Worm (Caenorhabditis elegans): Measurements from ENCODE around the gene pept-1.

pept-1 gene

ce11 chrX:6435812-6436211, 20.9 kb upstream of the pept-1 start:
- TF ChIP-seq nhr-25 (tag; optimal IDR thresholded peaks at IDR 0.05) (no peak), dmd-4 (tag; optimal IDR thresholded peaks at IDR 0.05) (no peak), blmp-1 (tag; optimal IDR thresholded peaks at IDR 0.05; ENCODE audit: insufficient read depth) (no peak), nhr-11 (tag; optimal IDR thresholded peaks at IDR 0.05) (no peak), gmeb-1 (tag; optimal IDR thresholded peaks at IDR 0.05) (no peak), nhr-129 (tag; optimal IDR thresholded peaks at IDR 0.05) (no peak), ztf-11 (tag; optimal IDR thresholded peaks at IDR 0.05) (no peak), C34F6.9 (tag; optimal IDR thresholded peaks at IDR 0.05) (no peak), nhr-23 (tag; optimal IDR thresholded peaks at IDR 0.05) (no peak), fos-1 (tag; optimal IDR thresholded peaks at IDR 0.05) (no peak), Y55F3AM.14 (GFP tag; optimal IDR thresholded peaks at IDR 0.05) (no peak), sma-9 (GFP tag; optimal IDR thresholded peaks at IDR 0.05) (no peak), sma-9 (tag; optimal IDR thresholded peaks at IDR 0.05) (no peak), nhr-237 (tag; optimal IDR thresholded peaks at IDR 0.05) (no peak)

- TF ChIP-seq snpc-4 (tag; optimal IDR thresholded peaks at IDR 0.05) (no peak), sem-4 (tag; optimal IDR thresholded peaks at IDR 0.05) (no peak), unc-55 (GFP tag; optimal IDR thresholded peaks at IDR 0.05) (no peak), nhr-6 (tag; optimal IDR thresholded peaks at IDR 0.05) (no peak), sma-3 (GFP tag; optimal IDR thresholded peaks at IDR 0.05) (no peak), ceh-16 (tag; optimal IDR thresholded peaks at IDR 0.05) (no peak), alr-1 (tag; optimal IDR thresholded peaks at IDR 0.05) (no peak), mbf-1 (tag; optimal IDR thresholded peaks at IDR 0.05) (no peak), dmd-4 (tag; optimal IDR thresholded peaks at IDR 0.05) (no peak), ceh-82 (tag; optimal IDR thresholded peaks at IDR 0.05) (no peak), nhr-11 (tag; optimal IDR thresholded peaks at IDR 0.05) (no peak), R02D3.7 (tag; optimal IDR thresholded peaks at IDR 0.05) (no peak), fos-1 (tag; optimal IDR thresholded peaks at IDR 0.05) (no peak), lsy-2 (tag; optimal IDR thresholded peaks at IDR 0.05) (no peak), sma-9 (GFP tag; optimal IDR thresholded peaks at IDR 0.05) (no peak), sma-9 (tag; optimal IDR thresholded peaks at IDR 0.05) (no peak), Y55F3AM.14 (GFP tag; optimal IDR thresholded peaks at IDR 0.05) (no peak), aly-2 (tag; optimal IDR thresholded peaks at IDR 0.05) (no peak), egl-27 (tag; optimal IDR thresholded peaks at IDR 0.05) (no peak), nhr-23 (tag; optimal IDR thresholded peaks at IDR 0.05) (no peak), lin-13 (GFP tag; optimal IDR thresholded peaks at IDR 0.05) (no peak)
These were observed 19.1 kb upstream of the pept-1 start, which contains the start of gene K10C2.8 for ce11 chrX:6437545-6437944. K10C2.8 (minus strand) TSS chrX:6437645.

- TF ChIP-seq nhr-129 (tag; optimal IDR thresholded peaks at IDR 0.05), result no peak
- TF ChIP-seq mdl-1 (tag; optimal IDR thresholded peaks at IDR 0.05), result no peak
- TF ChIP-seq nhr-11 (tag; optimal IDR thresholded peaks at IDR 0.05), result no peak
- TF ChIP-seq nhr-12 (tag; optimal IDR thresholded peaks at IDR 0.05), result no peak
- no peak for TF ChIP-seq nhr-77 (tag; optimal IDR thresholded peaks at IDR 0.05)
- no peak for TF ChIP-seq lsy-2 (tag; optimal IDR thresholded peaks at IDR 0.05)
- TF ChIP-seq mab-5 (tag; optimal IDR thresholded peaks at IDR 0.05), result no peak
- TF ChIP-seq ama-1 (optimal IDR thresholded peaks at IDR 0.05), result no peak
These were observed 16.2 kb upstream of the pept-1 start, which contains the start of gene K10C2.14 for ce11 chrX:6440464-6440863. K10C2.14 (minus strand) TSS chrX:6440564.

- TF ChIP-seq nhr-10 (tag; optimal IDR thresholded peaks at IDR 0.05), result no peak
- no peak for TF ChIP-seq nhr-21 (tag; optimal IDR thresholded peaks at IDR 0.05)
- TF ChIP-seq dmd-4 (tag; optimal IDR thresholded peaks at IDR 0.05), result no peak
- TF ChIP-seq nhr-77 (tag; optimal IDR thresholded peaks at IDR 0.05), result no peak
- TF ChIP-seq unc-55 (GFP tag; optimal IDR thresholded peaks at IDR 0.05), result no peak
- no peak for TF ChIP-seq ama-1 (optimal IDR thresholded peaks at IDR 0.05)
- TF ChIP-seq mab-5 (tag; optimal IDR thresholded peaks at IDR 0.05), result no peak
- TF ChIP-seq ceh-82 (tag; optimal IDR thresholded peaks at IDR 0.05), result no peak
- no peak for TF ChIP-seq zag-1 (tag; optimal IDR thresholded peaks at IDR 0.05)
- TF ChIP-seq unc-62 (GFP tag; optimal IDR thresholded peaks at IDR 0.05), result no peak
- no peak for TF ChIP-seq F13H6.1 (tag; optimal IDR thresholded peaks at IDR 0.05)
- no peak for TF ChIP-seq alr-1 (tag; optimal IDR thresholded peaks at IDR 0.05)
- TF ChIP-seq mbf-1 (tag; optimal IDR thresholded peaks at IDR 0.05), result no peak
- TF ChIP-seq elt-1 (tag; optimal IDR thresholded peaks at IDR 0.05), result no peak
- TF ChIP-seq fos-1 (tag; optimal IDR thresholded peaks at IDR 0.05), result no peak
- no peak for TF ChIP-seq blmp-1 (tag; optimal IDR thresholded peaks at IDR 0.05; ENCODE audit: insufficient read depth)
- TF ChIP-seq mdl-1 (tag; optimal IDR thresholded peaks at IDR 0.05), result no peak
- no peak for TF ChIP-seq skn-1 (tag; optimal IDR thresholded peaks at IDR 0.05)
- no peak for TF ChIP-seq sma-3 (GFP tag; optimal IDR thresholded peaks at IDR 0.05)
- no peak for TF ChIP-seq gmeb-1 (tag; optimal IDR thresholded peaks at IDR 0.05)
These were observed 13.3 kb upstream of the pept-1 start, which contains the start of gene K10C2.7 for ce11 chrX:6443373-6443772. K10C2.7 (minus strand) TSS chrX:6443473.
